Fruit fly (Drosophila melanogaster) S2 (cell line): Measurements from ENCODE around the gene ry.

Experiments
- CG8478 ChIP-seq: fragments of >200 bp; optimal IDR thresholded peaks from 2 replicates; lab custom pipeline; 2018
- CTCF ChIP-seq, 2 experiments: fragments of >200 bp; optimal IDR thresholded peaks; 2 replicates each; lab custom pipeline; 2018

DNA sequence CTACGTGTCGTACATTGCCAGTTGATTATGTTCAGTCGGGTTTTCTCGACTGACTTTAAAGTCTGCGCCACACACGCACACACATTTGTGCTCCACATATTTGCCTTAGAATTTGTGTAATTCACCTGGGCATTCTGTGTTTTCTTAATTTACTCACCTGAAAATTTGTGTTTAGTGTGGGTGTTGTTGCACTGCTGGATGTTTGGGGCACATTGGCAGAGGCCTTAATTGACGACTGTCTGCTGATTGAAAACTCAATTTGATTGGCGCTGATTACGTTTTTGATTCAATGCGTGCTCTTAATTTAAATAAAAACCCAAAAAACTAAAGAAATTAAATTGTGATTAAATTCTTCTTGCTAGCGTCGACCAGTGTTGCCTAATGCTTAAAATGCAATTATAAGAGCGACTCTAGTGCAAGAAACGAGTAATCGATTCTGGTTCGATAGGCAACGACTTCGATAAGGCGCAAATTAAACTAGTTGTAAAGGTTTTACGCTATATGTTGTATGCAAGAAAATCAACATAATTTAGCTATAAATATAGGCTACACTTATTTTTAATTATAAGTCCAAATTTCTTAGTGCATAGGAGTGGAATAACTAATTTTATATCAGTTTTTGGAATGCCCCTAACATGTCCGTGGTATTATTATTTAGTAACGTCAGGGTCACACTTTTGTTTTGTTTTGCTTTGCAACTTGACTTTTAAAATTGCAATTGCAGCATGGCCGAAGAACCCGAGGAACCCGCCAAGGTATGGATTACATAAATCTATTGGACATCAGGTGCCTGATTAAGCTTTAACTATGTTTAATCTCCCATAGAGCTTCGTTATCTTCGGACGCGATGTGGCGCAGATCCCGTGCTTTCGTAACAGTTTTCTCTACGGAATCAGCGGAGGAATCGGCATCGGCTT is 1.8 kb upstream of the ry start, which contains the start of the genes CG46281 and CG46280:
- TF ChIP-seq CG8478 (lab: Kevin White, UChicago) (no peak), CTCF (optimal IDR thresholded peaks at IDR 0.05; lab: Kevin White, UChicago) (no peak)
